Fruit fly (Drosophila melanogaster) whole organism, embryonic: Measurements from ENCODE around the gene att-ORFB.

ENCODE experiments used
- Abd-B ChIP-seq: fragments of 200-800 bp; sonication (Bioruptor generic); optimal IDR thresholded peaks from 2 replicates; lab custom pipeline; 2018; ENCODE audit warnings: missing biosample characterization, mild to moderate bottlenecking, missing genetic modification characterization, moderate library complexity
- Atf-2 ChIP-seq: fragments of 200-800 bp; sonication (Bioruptor generic); optimal IDR thresholded peaks from 2 replicates; lab custom pipeline; 2016; ENCODE audit warnings: missing biosample characterization, missing genetic modification characterization
- B-H1 ChIP-seq: fragments of 200-800 bp; sonication (Bioruptor generic); IDR thresholded peaks from 3 replicates; pipeline ENCODE4 v1.3.6; 2022; ENCODE audit warnings: missing biosample characterization, missing genetic modification characterization
- Blimp-1 ChIP-seq: fragments of 200-800 bp; sonication (Bioruptor generic); optimal IDR thresholded peaks from 3 replicates; lab custom pipeline; 2018; ENCODE audit warnings: missing biosample characterization, missing genetic modification characterization, mild to moderate bottlenecking, moderate library complexity, missing genetic modification reagents
- CG11723 ChIP-seq: fragments of 200-800 bp; sonication (Bioruptor generic); optimal IDR thresholded peaks from 2 replicates; lab custom pipeline; 2017; ENCODE audit warnings: missing biosample characterization, mild to moderate bottlenecking, missing genetic modification characterization
- CG12769 ChIP-seq: fragments of 200-800 bp; sonication (Bioruptor generic); optimal IDR thresholded peaks from 2 replicates; lab custom pipeline; 2019; ENCODE audit warnings: missing biosample characterization, mild to moderate bottlenecking, missing genetic modification characterization, moderate library complexity
- CG13775 ChIP-seq: fragments of 200-800 bp; sonication (Bioruptor generic); optimal IDR thresholded peaks from 3 replicates; lab custom pipeline; 2017; ENCODE audit warnings: missing biosample characterization, mild to moderate bottlenecking, missing genetic modification characterization
- CG16813 ChIP-seq: fragments of 200-800 bp; sonication (Bioruptor generic); IDR thresholded peaks from 3 replicates; pipeline ENCODE4 v1.3.6; 2022; ENCODE audit warnings: missing biosample characterization, missing genetic modification characterization; ENCODE audit not compliant: partially characterized antibody
- CG16863 ChIP-seq: fragments of 200-800 bp; sonication (Bioruptor generic); optimal IDR thresholded peaks from 3 replicates; lab custom pipeline; 2016; ENCODE audit warnings: missing biosample characterization, missing genetic modification characterization
- CG17802 ChIP-seq: fragments of 200-800 bp; sonication (Bioruptor generic); optimal IDR thresholded peaks from 2 replicates; lab custom pipeline; 2018; ENCODE audit warnings: missing biosample characterization, mild to moderate bottlenecking, missing genetic modification characterization, moderate library complexity
- CG1832 ChIP-seq: fragments of 200-800 bp; sonication (Bioruptor generic); optimal IDR thresholded peaks from 2 replicates; lab custom pipeline; 2017; ENCODE audit warnings: missing biosample characterization, mild to moderate bottlenecking, missing genetic modification characterization, inconsistent platforms
- CG2712 ChIP-seq: fragments of 200-800 bp; optimal IDR thresholded peaks from 3 replicates; lab custom pipeline; 2019; ENCODE audit warnings: missing biosample characterization, mild to moderate bottlenecking, missing genetic modification characterization, moderate library complexity
- CG2875 ChIP-seq: fragments of 200-800 bp; sonication (Bioruptor generic); optimal IDR thresholded peaks from 2 replicates; lab custom pipeline; 2017; ENCODE audit warnings: missing biosample characterization, mild to moderate bottlenecking, missing genetic modification characterization, missing genetic modification reagents
- CG3281 ChIP-seq: fragments of 200-800 bp; sonication (Bioruptor generic); optimal IDR thresholded peaks from 3 replicates; lab custom pipeline; 2017; ENCODE audit warnings: missing biosample characterization, mild to moderate bottlenecking, missing genetic modification characterization
- CG34224 ChIP-seq: fragments of 200-800 bp; sonication (Bioruptor generic); IDR thresholded peaks from 3 replicates; pipeline ENCODE4 v1.3.6; 2022; ENCODE audit warnings: missing biosample characterization, missing genetic modification characterization; ENCODE audit not compliant: partially characterized antibody
- CG4730 ChIP-seq: fragments of 200-800 bp; sonication (Bioruptor generic); IDR thresholded peaks from 2 replicates; pipeline ENCODE4 v1.3.6; 2022; ENCODE audit warnings: missing biosample characterization, missing genetic modification characterization
- CG6683 ChIP-seq: fragments of 200-800 bp; sonication (Bioruptor generic); optimal IDR thresholded peaks from 2 replicates; lab custom pipeline; 2017; ENCODE audit warnings: missing biosample characterization, mild to moderate bottlenecking, missing genetic modification characterization, missing genetic modification reagents
- CG7357 ChIP-seq: fragments of 200-800 bp; sonication (Bioruptor generic); IDR thresholded peaks from 3 replicates; pipeline ENCODE4 v1.3.6; 2022; ENCODE audit warnings: missing biosample characterization, missing genetic modification characterization
- CG7745 ChIP-seq: fragments of 200-800 bp; sonication (Bioruptor generic); optimal IDR thresholded peaks from 2 replicates; lab custom pipeline; 2018; ENCODE audit warnings: missing biosample characterization, mild to moderate bottlenecking, missing genetic modification characterization, moderate library complexity
- CG7963 ChIP-seq: fragments of 200-800 bp; sonication (Bioruptor generic); IDR thresholded peaks from 3 replicates; pipeline ENCODE4 v1.3.6; 2022; ENCODE audit warnings: missing biosample characterization, missing genetic modification characterization; ENCODE audit not compliant: partially characterized antibody
- CG9609 ChIP-seq: fragments of 200-800 bp; sonication (Bioruptor generic); optimal IDR thresholded peaks from 3 replicates; lab custom pipeline; 2016; ENCODE audit warnings: missing biosample characterization, missing genetic modification characterization
- Chrac-16 ChIP-seq: fragments of 200-800 bp; sonication (Bioruptor generic); optimal IDR thresholded peaks from 3 replicates; lab custom pipeline; 2016; ENCODE audit warnings: missing biosample characterization, missing genetic modification characterization
- Deaf1 ChIP-seq: fragments of 200-800 bp; optimal IDR thresholded peaks from 3 replicates; lab custom pipeline; 2019; ENCODE audit warnings: missing biosample characterization, mild to moderate bottlenecking, missing genetic modification characterization, moderate library complexity
- E2f2 ChIP-seq: fragments of 200-800 bp; sonication (Bioruptor generic); IDR thresholded peaks from 2 replicates; pipeline ENCODE4 v1.3.6; 2022; ENCODE audit warnings: missing biosample characterization, missing genetic modification characterization
- HLH54F ChIP-seq: fragments of 200-800 bp; sonication (Bioruptor generic); optimal IDR thresholded peaks from 3 replicates; lab custom pipeline; 2016; ENCODE audit warnings: missing biosample characterization, missing genetic modification characterization
- Hr78 ChIP-seq, 2 experiments: fragments of 200-800 bp in 1 of 2; fragments of >200 bp in 1 of 2; sonication (Bioruptor generic) in 1 of 2; optimal IDR thresholded peaks; 2 replicates each; lab custom pipeline; 2017 to 2019; ENCODE audit warnings: missing biosample characterization in 2 of 2, missing genetic modification characterization in 2 of 2, mild to moderate bottlenecking in 1 of 2, moderate library complexity in 1 of 2
- Kr ChIP-seq: fragments of 200-800 bp; sonication (Bioruptor generic); optimal IDR thresholded peaks from 2 replicates; lab custom pipeline; 2017; ENCODE audit warnings: missing biosample characterization, mild to moderate bottlenecking, missing genetic modification characterization
- Lpt ChIP-seq: fragments of >200 bp; optimal IDR thresholded peaks from 2 replicates; lab custom pipeline; 2018; ENCODE audit warnings: missing biosample characterization, missing genetic modification characterization
- Mes4 ChIP-seq: fragments of 200-800 bp; sonication (Bioruptor generic); optimal IDR thresholded peaks from 2 replicates; lab custom pipeline; 2016; ENCODE audit warnings: missing biosample characterization, missing genetic modification characterization
- Optix ChIP-seq: fragments of 200-800 bp; sonication (Bioruptor generic); IDR thresholded peaks from 3 replicates; pipeline ENCODE4 v1.3.6; 2022; ENCODE audit warnings: missing biosample characterization, missing genetic modification characterization
- Stat92E ChIP-seq, 3 experiments: fragments of >200 bp in 2 of 3; fragments of 200-800 bp in 1 of 3; sonication (Bioruptor generic) in 1 of 3; optimal IDR thresholded peaks; 2 replicates each; lab custom pipeline; 2017 to 2019; ENCODE audit warnings: missing biosample characterization in 3 of 3, missing genetic modification characterization in 3 of 3, mild to moderate bottlenecking in 1 of 3, moderate library complexity in 1 of 3
- Tbp ChIP-seq: fragments of >200 bp; optimal IDR thresholded peaks from 2 replicates; lab custom pipeline; 2018; ENCODE audit warnings: missing biosample characterization, missing genetic modification characterization
- YL-1 ChIP-seq: fragments of 200-800 bp; sonication (Bioruptor generic); optimal IDR thresholded peaks from 3 replicates; lab custom pipeline; 2017; ENCODE audit warnings: missing biosample characterization, mild to moderate bottlenecking, missing genetic modification characterization
- ap ChIP-seq: fragments of 200-800 bp; sonication (Bioruptor generic); IDR thresholded peaks from 2 replicates; pipeline ENCODE4 v1.3.6; 2022; ENCODE audit warnings: missing biosample characterization, missing genetic modification characterization
- br ChIP-seq: fragments of >200 bp; optimal IDR thresholded peaks from 2 replicates; lab custom pipeline; 2017
- da ChIP-seq: fragments of 200-800 bp; sonication (Bioruptor generic); optimal IDR thresholded peaks from 2 replicates; lab custom pipeline; 2016; ENCODE audit warnings: missing biosample characterization, missing genetic modification characterization
- dm ChIP-seq: fragments of 200-800 bp; sonication (Bioruptor generic); optimal IDR thresholded peaks from 3 replicates; lab custom pipeline; 2016; ENCODE audit warnings: missing biosample characterization, missing genetic modification characterization
- fd3F ChIP-seq: fragments of 200-800 bp; sonication (Bioruptor generic); optimal IDR thresholded peaks from 2 replicates; lab custom pipeline; 2018; ENCODE audit warnings: missing biosample characterization, mild to moderate bottlenecking, missing genetic modification characterization, moderate library complexity
- gsb-n ChIP-seq: fragments of 200-800 bp; sonication (Bioruptor generic); optimal IDR thresholded peaks from 3 replicates; lab custom pipeline; 2018; ENCODE audit warnings: missing biosample characterization, mild to moderate bottlenecking, missing genetic modification characterization
- gt ChIP-seq: fragments of 200-800 bp; sonication (Bioruptor generic); IDR thresholded peaks from 2 replicates; pipeline ENCODE4 v1.3.6; 2022; ENCODE audit warnings: missing biosample characterization, missing genetic modification characterization
- her ChIP-seq: fragments of 200-800 bp; sonication (Bioruptor generic); optimal IDR thresholded peaks from 2 replicates; lab custom pipeline; 2016; ENCODE audit warnings: missing biosample characterization, missing genetic modification characterization
- insv ChIP-seq, 2 experiments: fragments of 200-800 bp; sonication (Bioruptor generic); optimal IDR thresholded peaks; 3 replicates each; lab custom pipeline; 2016 to 2018; ENCODE audit warnings: missing biosample characterization in 2 of 2, missing genetic modification characterization in 2 of 2
- mld ChIP-seq: fragments of 200-800 bp; sonication (Bioruptor generic); IDR thresholded peaks from 3 replicates; pipeline ENCODE4 v1.3.6; 2022; ENCODE audit warnings: missing biosample characterization, missing genetic modification characterization; ENCODE audit not compliant: partially characterized antibody
- pan ChIP-seq, 4 experiments: fragments of >200 bp in 3 of 4; fragments of 200-800 bp in 1 of 4; sonication (Bioruptor generic) in 1 of 4; optimal IDR thresholded peaks in 3 of 4; IDR thresholded peaks in 1 of 4; 2 replicates each; pipeline versions ENCODE4 v1.3.6 to Lab custom; 2017 to 2022; ENCODE audit warnings: missing biosample characterization in 2 of 4, missing genetic modification characterization in 2 of 4, mixed read lengths in 1 of 4
- sc ChIP-seq, 3 experiments: fragments of >200 bp in 2 of 3; fragments of 200-800 bp in 1 of 3; sonication (Bioruptor generic) in 1 of 3; optimal IDR thresholded peaks; 2 replicates in 2 of 3; 3 replicates in 1 of 3; lab custom pipeline; 2017; ENCODE audit warnings: mild to moderate bottlenecking in 1 of 3, missing biosample characterization in 1 of 3, missing genetic modification characterization in 1 of 3, missing genetic modification reagents in 1 of 3
- sd ChIP-seq: fragments of 200-800 bp; sonication (Bioruptor generic); optimal IDR thresholded peaks from 3 replicates; lab custom pipeline; 2018; ENCODE audit warnings: missing biosample characterization, mild to moderate bottlenecking, missing genetic modification characterization, moderate library complexity
- wor ChIP-seq: fragments of 200-800 bp; sonication (Bioruptor generic); IDR thresholded peaks from 2 replicates; pipeline ENCODE4 v1.3.6; 2022; ENCODE audit warnings: missing biosample characterization, missing genetic modification characterization
- yki ChIP-seq: fragments of >200 bp; optimal IDR thresholded peaks from 3 replicates; lab custom pipeline; 2018

att-ORFB gene

dm6 chr3R:20549855-20550603 lies 4.2 kb downstream of the att-ORFB start (continued):
- TF ChIP-seq CG12769, result peak; percentile 39
- peak; percentile 77 for TF ChIP-seq wor (GFP tag; lab: Robert Waterston, UW)
- peak; percentile 43 for TF ChIP-seq HLH54F (GFP tag; lab: Kevin White, UChicago)
- no peak for TF ChIP-seq sc (optimal IDR thresholded peaks at IDR 0.05; lab: Kevin White, UChicago)
- peak; percentile 84 for TF ChIP-seq sc (GFP tag; optimal IDR thresholded peaks at IDR 0.05; lab: Kevin White, UChicago)
- TF ChIP-seq Chrac-16 (GFP tag; lab: Kevin White, UChicago), result peak; percentile 70
- TF ChIP-seq Optix (GFP tag; lab: Robert Waterston, UW), result peak; percentile 78
- TF ChIP-seq CG16863 (GFP tag; lab: Kevin White, UChicago), result peak; percentile 54
- TF ChIP-seq gsb-n (tag; lab: Kevin White, UChicago), result peak; percentile 71
- TF ChIP-seq CG13775 (GFP tag; lab: Kevin White, UChicago), result peak; percentile 81
- TF ChIP-seq Deaf1 (tag; lab: Kevin White, UChicago), result peak; percentile 82
- peak; percentile 93 for TF ChIP-seq CG2712 (tag; lab: Kevin White, UChicago)
- TF ChIP-seq mld, result no peak
- TF ChIP-seq gt (GFP tag; lab: Robert Waterston, UW), result peak; percentile 40; the same call in 1 of the 2 replicates
- TF ChIP-seq Blimp-1 (GFP tag; lab: Kevin White, UChicago), result peak; percentile 93
- TF ChIP-seq ap, result peak; percentile 62
- TF ChIP-seq Abd-B (GFP tag; lab: Kevin White, UChicago), result peak; percentile 86
- no peak for TF ChIP-seq Tbp (GFP tag; lab: Kevin White, UChicago)
- no peak for TF ChIP-seq CG7745 (tag; lab: Kevin White, UChicago)
- TF ChIP-seq CG34224 (GFP tag; lab: Robert Waterston, UW), result no peak
- TF ChIP-seq her (GFP tag; lab: Kevin White, UChicago), result no peak
- TF ChIP-seq CG11723, result peak; percentile 75
- TF ChIP-seq Lpt (GFP tag; lab: Kevin White, UChicago), result no peak
- TF ChIP-seq CG3281, result peak; percentile 87
- TF ChIP-seq fd3F (GFP tag; lab: Kevin White, UChicago), result peak; percentile 77
- no peak for TF ChIP-seq insv (GFP tag; optimal IDR thresholded peaks at IDR 0.05; lab: Kevin White, UChicago)
- TF ChIP-seq CG9609 (GFP tag; lab: Kevin White, UChicago), result peak; percentile 36
- no peak for TF ChIP-seq CG7963 (GFP tag; lab: Robert Waterston, UW)
- peak; percentile 60 for TF ChIP-seq sd (tag; lab: Kevin White, UChicago)
- TF ChIP-seq CG16813 (GFP tag; lab: Robert Waterston, UW), result no peak
- TF ChIP-seq CG17802 (tag; lab: Kevin White, UChicago), result peak; percentile 77
- TF ChIP-seq Atf-2 (GFP tag; lab: Kevin White, UChicago), result no peak
- TF ChIP-seq yki, result no peak
- TF ChIP-seq CG6683 (GFP tag; lab: Kevin White, UChicago), result peak; percentile 66
- TF ChIP-seq Hr78 (GFP tag; optimal IDR thresholded peaks at IDR 0.05; lab: Kevin White, UChicago), result peak in 1 of 2 experiments; percentile 58
- peak in 1 of 3 experiments; percentile 100 for TF ChIP-seq Stat92E (GFP tag; optimal IDR thresholded peaks at IDR 0.05; lab: Kevin White, UChicago)
- peak; percentile 80 for TF ChIP-seq CG7357 (GFP tag; lab: Robert Waterston, UW)
- TF ChIP-seq B-H1, result peak; percentile 75
- no peak for TF ChIP-seq pan (optimal IDR thresholded peaks at IDR 0.05; lab: Kevin White, UChicago)
- peak in 1 of 2 experiments; percentile 77 for TF ChIP-seq pan (GFP tag; optimal IDR thresholded peaks at IDR 0.05 in 1 of 2, IDR thresholded peaks at IDR 0.05 in 1 of 2)
- TF ChIP-seq da (GFP tag; lab: Kevin White, UChicago), result no peak
- no peak for TF ChIP-seq dm (GFP tag; lab: Kevin White, UChicago)
- TF ChIP-seq CG1832 (GFP tag; lab: Kevin White, UChicago), result no peak
- TF ChIP-seq CG4730, result peak; percentile 81
- TF ChIP-seq YL-1 (GFP tag; lab: Kevin White, UChicago), result no peak
- TF ChIP-seq E2f2, result peak; percentile 42; the same call in 1 of the 2 replicates
- no peak for TF ChIP-seq br (lab: Kevin White, UChicago)
- no peak for TF ChIP-seq Kr
- TF ChIP-seq CG2875 (GFP tag; lab: Kevin White, UChicago), result peak; percentile 65
- TF ChIP-seq Mes4 (GFP tag; lab: Kevin White, UChicago), result peak; percentile 16
